Fruit fly (Drosophila melanogaster): ENCODE measurements around the gene CG3552.

Gene CG3552

dm6 chr3L:9462247-9462769 is 6.2 kb downstream of the CG3552 start (continued):
- TF ChIP-seq CG10654 (GFP tag; optimal IDR thresholded peaks at IDR 0.05), result peak; percentile 74
- TF ChIP-seq twi (tag; optimal IDR thresholded peaks at IDR 0.05), result peak; percentile 68
- TF ChIP-seq zfh1 (GFP tag; IDR thresholded peaks at IDR 0.05), result peak; percentile 78
- peak; percentile 63 for TF ChIP-seq crc (GFP tag; optimal IDR thresholded peaks at IDR 0.05)
- peak; percentile 59 for TF ChIP-seq tx (GFP tag; optimal IDR thresholded peaks at IDR 0.05)
- peak; percentile 75 for TF ChIP-seq CG1602 (GFP tag; optimal IDR thresholded peaks at IDR 0.05)
- TF ChIP-seq Dek (tag; optimal IDR thresholded peaks at IDR 0.05), result peak; percentile 89
- TF ChIP-seq HHEX (GFP tag; optimal IDR thresholded peaks at IDR 0.05), result peak; percentile 83
- peak; percentile 44 for TF ChIP-seq jumu (GFP tag; optimal IDR thresholded peaks at IDR 0.05)
- no peak for TF ChIP-seq cad (GFP tag; optimal IDR thresholded peaks at IDR 0.05)
- peak; percentile 91 for TF ChIP-seq gsb-n (tag; optimal IDR thresholded peaks at IDR 0.05)
- TF ChIP-seq CG4820 (GFP tag; optimal IDR thresholded peaks at IDR 0.05), result peak; percentile 100
- TF ChIP-seq Dp (GFP tag; optimal IDR thresholded peaks at IDR 0.05), result no peak
- peak; percentile 86 for TF ChIP-seq Hsf (GFP tag; optimal IDR thresholded peaks at IDR 0.05)
- TF ChIP-seq CG31388 (GFP tag; optimal IDR thresholded peaks at IDR 0.05), result no peak
- TF ChIP-seq eyg (GFP tag; optimal IDR thresholded peaks at IDR 0.05), result peak; percentile 20
- peak; percentile 44 for TF ChIP-seq psq (GFP tag; optimal IDR thresholded peaks at IDR 0.05)
- peak; percentile 69 for TF ChIP-seq onecut (GFP tag; IDR thresholded peaks at IDR 0.05)
- 0 out of 2 replicates have a peak, but pooled peaks have one; percentile 64 for TF ChIP-seq ranshi (GFP tag; IDR thresholded peaks at IDR 0.05)
- peak; percentile 78 for TF ChIP-seq Side (GFP tag; optimal IDR thresholded peaks at IDR 0.05)
- no peak for TF ChIP-seq grn (GFP tag; optimal IDR thresholded peaks at IDR 0.05)
- TF ChIP-seq CG33213 (GFP tag; optimal IDR thresholded peaks at IDR 0.05), result peak; percentile 49
- peak; percentile 90 for TF ChIP-seq scrt (GFP tag; optimal IDR thresholded peaks at IDR 0.05)
- peak; percentile 43; the same call in 1 of the 3 replicates for TF ChIP-seq ken (GFP tag; IDR thresholded peaks at IDR 0.05)
- TF ChIP-seq CG6272 (GFP tag; IDR thresholded peaks at IDR 0.05), result no peak
- TF ChIP-seq usp (GFP tag; optimal IDR thresholded peaks at IDR 0.05), result no peak
- peak; percentile 20 for TF ChIP-seq ash1 (GFP tag; optimal IDR thresholded peaks at IDR 0.05)
- no peak for TF ChIP-seq bigmax (GFP tag; optimal IDR thresholded peaks at IDR 0.05)
- no peak for TF ChIP-seq zf30C (GFP tag; optimal IDR thresholded peaks at IDR 0.05)
- no peak for TF ChIP-seq Dfd (GFP tag; optimal IDR thresholded peaks at IDR 0.05)
- TF ChIP-seq CG14050 (GFP tag; IDR thresholded peaks at IDR 0.05), result peak; percentile 54; the same call in 1 of the 3 replicates
- TF ChIP-seq CG30020 (tag; optimal IDR thresholded peaks at IDR 0.05), result peak; percentile 73
- peak; percentile 20 for TF ChIP-seq CG7987 (GFP tag; optimal IDR thresholded peaks at IDR 0.05)
- TF ChIP-seq CG18476 (GFP tag; optimal IDR thresholded peaks at IDR 0.05), result peak; percentile 91
- TF ChIP-seq pho (GFP tag; optimal IDR thresholded peaks at IDR 0.05), result peak; percentile 81
- peak; percentile 78 for TF ChIP-seq CG14014 (GFP tag; IDR thresholded peaks at IDR 0.05)
- TF ChIP-seq dan (GFP tag; IDR thresholded peaks at IDR 0.05), result no peak
- peak; percentile 75 for TF ChIP-seq ci (GFP tag; IDR thresholded peaks at IDR 0.05)
- TF ChIP-seq CG17359 (tag; optimal IDR thresholded peaks at IDR 0.05), result peak; percentile 93
- peak; percentile 60 for TF ChIP-seq CG15514 (GFP tag; optimal IDR thresholded peaks at IDR 0.05)
- no peak for TF ChIP-seq CG2889 (GFP tag; IDR thresholded peaks at IDR 0.05)
- TF ChIP-seq CG7556 (GFP tag; optimal IDR thresholded peaks at IDR 0.05), result peak; percentile 96
- peak; percentile 64 for TF ChIP-seq Ada2b (GFP tag; IDR thresholded peaks at IDR 0.05)
- TF ChIP-seq Atf3 (GFP tag; optimal IDR thresholded peaks at IDR 0.05), result peak; percentile 19
- peak; percentile 78 for TF ChIP-seq ac (GFP tag; optimal IDR thresholded peaks at IDR 0.05)
- peak; percentile 29; the same call in 1 of the 2 replicates for TF ChIP-seq ttk (GFP tag; IDR thresholded peaks at IDR 0.05)
- no peak for TF ChIP-seq CG4282 (GFP tag; optimal IDR thresholded peaks at IDR 0.05)
- peak; percentile 77 for TF ChIP-seq Nf-YA (GFP tag; IDR thresholded peaks at IDR 0.05)
- peak; percentile 76 for TF ChIP-seq CG15479 (GFP tag; optimal IDR thresholded peaks at IDR 0.05)
- TF ChIP-seq btn (GFP tag; optimal IDR thresholded peaks at IDR 0.05), result peak; percentile 39
- peak; percentile 90 for TF ChIP-seq ATbp (GFP tag; optimal IDR thresholded peaks at IDR 0.05)
- no peak for TF ChIP-seq CG8478 (optimal IDR thresholded peaks at IDR 0.05)

All from whole organism, embryonic.